Worm (Caenorhabditis elegans) whole organism, L2 larva: ENCODE results near the gene ani-2.
A peak's percentile ranks its signal among the peaks of the same experiment; 100 is the strongest.

Experiments
- C34F6.9 ChIP-seq: fragments of 150-350 bp; optimal IDR thresholded peaks from 2 replicates; lab custom pipeline; 2014; ENCODE audit warnings: missing biosample characterization, missing genetic modification characterization
- F13H6.1 ChIP-seq: sonication (generic microtip); optimal IDR thresholded peaks from 2 replicates; lab custom pipeline; 2016; ENCODE audit warnings: missing genetic modification characterization, missing compliant biosample characterization
- R02D3.7 ChIP-seq: fragments of 150-350 bp; optimal IDR thresholded peaks from 2 replicates; lab custom pipeline; 2014; ENCODE audit warnings: missing biosample characterization, missing genetic modification characterization
- Y55F3AM.14 ChIP-seq: fragments of 200-800 bp; sonication (Bioruptor generic); optimal IDR thresholded peaks from 2 replicates; lab custom pipeline; 2018; ENCODE audit warnings: mild to moderate bottlenecking, missing genetic modification characterization, missing compliant biosample characterization
- ZK546.5 ChIP-seq: sonication (generic microtip); optimal IDR thresholded peaks from 2 replicates; lab custom pipeline; 2017; ENCODE audit warnings: missing biosample characterization, missing genetic modification characterization
- aly-2 ChIP-seq: fragments of 150-350 bp; optimal IDR thresholded peaks from 2 replicates; lab custom pipeline; 2014; ENCODE audit warnings: missing biosample characterization, missing genetic modification characterization
- ceh-16 ChIP-seq: fragments of 150-350 bp; optimal IDR thresholded peaks from 2 replicates; lab custom pipeline; 2014; ENCODE audit warnings: missing biosample characterization, missing genetic modification characterization
- ceh-82 ChIP-seq: fragments of 150-350 bp; optimal IDR thresholded peaks from 2 replicates; lab custom pipeline; 2014; ENCODE audit warnings: missing biosample characterization, missing genetic modification characterization
- crh-2 ChIP-seq: sonication (generic microtip); optimal IDR thresholded peaks from 2 replicates; lab custom pipeline; 2017; ENCODE audit warnings: missing biosample characterization, missing genetic modification characterization
- elt-1 ChIP-seq: fragments of 150-350 bp; optimal IDR thresholded peaks from 2 replicates; lab custom pipeline; 2014; ENCODE audit warnings: missing biosample characterization, missing genetic modification characterization
- fos-1 ChIP-seq: fragments of 150-350 bp; optimal IDR thresholded peaks from 2 replicates; lab custom pipeline; 2014; ENCODE audit warnings: missing biosample characterization, missing genetic modification characterization
- gmeb-1 ChIP-seq: fragments of 150-350 bp; optimal IDR thresholded peaks from 2 replicates; lab custom pipeline; 2014; ENCODE audit warnings: missing biosample characterization, missing genetic modification characterization
- lin-11 ChIP-seq: fragments of 150-350 bp; sonication (generic microtip); optimal IDR thresholded peaks from 2 replicates; lab custom pipeline; 2014; ENCODE audit warnings: missing biosample characterization, missing genetic modification characterization, inconsistent platforms, mixed read lengths
- lin-13 ChIP-seq: fragments of 150-350 bp; optimal IDR thresholded peaks from 2 replicates; lab custom pipeline; 2014; ENCODE audit warnings: missing biosample characterization, missing genetic modification reagents, missing genetic modification characterization
- lin-39 ChIP-seq: fragments of 150-350 bp; optimal IDR thresholded peaks from 2 replicates; lab custom pipeline; 2014; ENCODE audit warnings: missing biosample characterization, missing genetic modification reagents, missing genetic modification characterization
- lsy-2 ChIP-seq, 2 experiments: fragments of 150-350 bp in 1 of 2; sonication (generic microtip) in 1 of 2; optimal IDR thresholded peaks; 2 replicates each; lab custom pipeline; 2014 to 2017; ENCODE audit warnings: missing biosample characterization in 2 of 2, missing genetic modification characterization in 2 of 2
- mab-5 ChIP-seq: fragments of 150-350 bp; optimal IDR thresholded peaks from 2 replicates; lab custom pipeline; 2014; ENCODE audit warnings: missing biosample characterization, missing genetic modification characterization
- mbf-1 ChIP-seq: sonication (generic microtip); optimal IDR thresholded peaks from 2 replicates; lab custom pipeline; 2017; ENCODE audit warnings: missing biosample characterization, missing genetic modification characterization
- mdl-1 ChIP-seq, 2 experiments: fragments of 150-350 bp in 1 of 2; sonication (generic microtip) in 1 of 2; optimal IDR thresholded peaks; 2 replicates each; lab custom pipeline; 2017; ENCODE audit warnings: missing biosample characterization in 2 of 2, missing genetic modification characterization in 2 of 2
- nhr-10 ChIP-seq: sonication (generic microtip); optimal IDR thresholded peaks from 2 replicates; lab custom pipeline; 2017; ENCODE audit warnings: missing biosample characterization, missing genetic modification characterization
- nhr-11 ChIP-seq: fragments of 150-350 bp; optimal IDR thresholded peaks from 2 replicates; lab custom pipeline; 2014; ENCODE audit warnings: missing biosample characterization, missing genetic modification characterization
- nhr-129 ChIP-seq: fragments of 150-350 bp; optimal IDR thresholded peaks from 2 replicates; lab custom pipeline; 2014; ENCODE audit warnings: missing biosample characterization, missing genetic modification characterization
- nhr-237 ChIP-seq: fragments of 150-350 bp; optimal IDR thresholded peaks from 2 replicates; lab custom pipeline; 2014; ENCODE audit warnings: missing biosample characterization, missing genetic modification characterization
- nhr-25 ChIP-seq: fragments of 150-350 bp; sonication (generic microtip); optimal IDR thresholded peaks from 3 replicates; lab custom pipeline; 2014; ENCODE audit warnings: missing biosample characterization, missing genetic modification characterization
- peb-1 ChIP-seq: fragments of 150-350 bp; optimal IDR thresholded peaks from 2 replicates; lab custom pipeline; 2014; ENCODE audit warnings: missing biosample characterization, missing genetic modification characterization
- sma-3 ChIP-seq: sonication (generic microtip); optimal IDR thresholded peaks from 2 replicates; lab custom pipeline; 2016; ENCODE audit warnings: missing genetic modification reagents, missing genetic modification characterization, missing compliant biosample characterization
- sma-9 ChIP-seq, 2 experiments: fragments of 150-350 bp in 1 of 2; sonication (generic microtip) in 1 of 2; optimal IDR thresholded peaks; 2 replicates each; lab custom pipeline; 2014 to 2016; ENCODE audit warnings: missing genetic modification characterization in 2 of 2, mild to moderate bottlenecking in 1 of 2, missing biosample characterization in 1 of 2, missing compliant biosample characterization in 1 of 2, missing genetic modification reagents in 1 of 2, moderate library complexity in 1 of 2
- snpc-4 ChIP-seq: fragments of 150-350 bp; optimal IDR thresholded peaks from 2 replicates; lab custom pipeline; 2014; ENCODE audit warnings: missing biosample characterization, missing genetic modification characterization
- unc-39 ChIP-seq: fragments of 150-350 bp; optimal IDR thresholded peaks from 2 replicates; lab custom pipeline; 2014; ENCODE audit warnings: missing biosample characterization, missing genetic modification characterization
- ztf-1 ChIP-seq: fragments of 200-800 bp; sonication (Bioruptor generic); conservative IDR thresholded peaks from 2 replicates; pipeline ENCODE4 v1.3.6; 2022; ENCODE audit warnings: missing genetic modification characterization, missing compliant biosample characterization
- ztf-4 ChIP-seq: fragments of 150-350 bp; optimal IDR thresholded peaks from 2 replicates; lab custom pipeline; 2014; ENCODE audit warnings: missing biosample characterization, missing genetic modification characterization

The ani-2 gene

DNA sequence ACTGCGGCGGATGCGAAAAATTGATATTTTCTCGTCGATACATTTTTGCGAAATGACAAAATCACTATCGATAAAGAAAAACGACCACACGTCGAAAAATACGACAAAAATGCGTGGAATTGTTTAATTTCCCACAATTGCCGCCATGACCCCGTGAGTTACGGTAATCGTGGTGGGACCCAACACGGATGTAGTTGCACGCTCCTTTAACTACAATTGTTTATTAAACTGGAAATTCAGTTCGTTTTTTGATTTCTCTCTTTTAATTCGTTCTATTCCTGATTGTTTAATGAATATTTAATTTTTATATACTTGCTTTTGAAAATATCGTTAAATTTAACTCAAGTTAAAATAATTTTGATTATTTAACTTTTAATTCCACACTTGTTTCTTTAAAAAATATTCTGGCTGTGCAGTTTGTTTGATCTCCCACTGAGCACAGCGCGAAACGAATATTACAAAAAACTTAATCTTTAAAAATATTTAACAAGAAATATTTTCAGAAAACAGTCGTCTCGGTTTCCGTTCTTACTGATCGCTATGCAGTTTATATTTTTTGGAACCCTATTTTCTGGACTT is at the start of gene ani-2, which contains the start of gene clec-88:
Gene ani-2 (minus strand): TSS at position 131 of the 579 bp plus-strand sequence.
Gene clec-88 (plus strand): TSS at position 486 of the 579 bp plus-strand sequence.
- no peak for TF ChIP-seq R02D3.7 (tag; lab: Kevin White, UChicago)
- no peak for TF ChIP-seq unc-39
- TF ChIP-seq ztf-4, result no peak
- TF ChIP-seq mdl-1 (tag; optimal IDR thresholded peaks at IDR 0.05; lab: Kevin White, UChicago), result no peak

DNA sequence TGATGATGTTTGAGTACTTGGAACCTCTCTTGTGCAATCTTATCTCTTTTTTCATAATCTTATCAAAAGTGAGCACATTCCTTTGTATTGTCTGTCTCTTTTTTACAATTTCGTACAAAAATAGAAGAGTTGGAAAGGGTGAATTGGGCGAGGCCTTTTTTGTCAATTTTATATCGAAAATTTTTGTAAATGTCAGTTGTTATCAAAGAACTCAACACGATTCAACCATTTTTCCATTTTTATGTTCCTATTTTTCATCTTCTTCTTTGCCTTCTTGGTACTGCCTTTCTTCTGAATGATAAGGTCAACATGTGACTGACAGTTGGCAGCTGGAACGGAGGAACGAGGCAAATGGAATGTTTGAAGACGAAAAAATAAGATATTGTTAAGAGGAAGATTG is 48.6 kb upstream of the ani-2 start:
- TF ChIP-seq gmeb-1 (tag; lab: Kevin White, UChicago), result peak; percentile 15
- TF ChIP-seq sma-9 (GFP tag; optimal IDR thresholded peaks at IDR 0.05; lab: Kevin White, UChicago), result peak; percentile 49
- TF ChIP-seq sma-9 (tag; optimal IDR thresholded peaks at IDR 0.05; lab: Kevin White, UChicago), result no peak
- peak; percentile 40 for TF ChIP-seq F13H6.1 (tag; lab: Kevin White, UChicago)
- TF ChIP-seq mab-5 (tag; lab: Kevin White, UChicago), result no peak
- TF ChIP-seq fos-1, result peak; percentile 64
- TF ChIP-seq Y55F3AM.14 (GFP tag; lab: Kevin White, UChicago), result no peak
- no peak for TF ChIP-seq mbf-1
- TF ChIP-seq sma-3, result no peak
- peak; percentile 20 for TF ChIP-seq crh-2

DNA sequence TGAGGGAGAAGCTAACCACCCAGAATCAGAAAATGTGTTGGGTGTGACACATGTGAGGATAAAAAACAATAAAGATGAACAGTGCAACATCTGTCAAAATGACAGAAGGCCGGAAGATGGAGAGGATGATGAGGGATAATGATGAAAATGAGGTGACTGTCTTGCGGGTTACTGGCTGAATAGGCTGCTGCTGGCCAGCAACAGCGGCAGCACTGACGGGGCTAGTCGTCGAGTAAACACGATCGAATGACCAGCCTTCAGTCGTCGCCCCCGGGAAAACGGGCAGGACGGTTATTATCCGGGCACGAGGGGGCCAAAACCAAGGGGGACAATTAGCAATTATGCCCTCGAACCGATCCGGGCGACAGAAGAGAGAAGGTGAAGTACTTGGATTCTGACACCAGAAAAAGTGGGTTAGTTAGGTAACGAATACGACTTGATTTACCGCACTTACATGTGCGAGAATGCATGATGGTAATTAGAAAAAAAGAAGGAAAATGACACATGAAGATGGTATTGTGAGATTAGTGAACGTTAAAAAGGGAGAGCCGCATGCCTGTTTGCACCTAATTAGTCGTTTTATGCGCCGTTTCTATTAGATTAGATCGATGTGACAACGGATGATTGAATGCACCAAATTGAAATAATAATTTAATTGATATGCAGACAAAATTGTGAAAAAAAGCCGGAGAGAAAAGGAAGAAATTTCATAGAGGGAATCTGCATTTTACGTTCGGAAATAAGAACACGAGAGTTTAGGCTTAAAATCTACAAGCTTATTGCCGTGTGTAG is 46.7 kb upstream of the ani-2 start:
- TF ChIP-seq ceh-16 (tag; lab: Kevin White, UChicago) (peak; percentile 26), snpc-4 (tag; lab: Kevin White, UChicago) (no peak)

DNA sequence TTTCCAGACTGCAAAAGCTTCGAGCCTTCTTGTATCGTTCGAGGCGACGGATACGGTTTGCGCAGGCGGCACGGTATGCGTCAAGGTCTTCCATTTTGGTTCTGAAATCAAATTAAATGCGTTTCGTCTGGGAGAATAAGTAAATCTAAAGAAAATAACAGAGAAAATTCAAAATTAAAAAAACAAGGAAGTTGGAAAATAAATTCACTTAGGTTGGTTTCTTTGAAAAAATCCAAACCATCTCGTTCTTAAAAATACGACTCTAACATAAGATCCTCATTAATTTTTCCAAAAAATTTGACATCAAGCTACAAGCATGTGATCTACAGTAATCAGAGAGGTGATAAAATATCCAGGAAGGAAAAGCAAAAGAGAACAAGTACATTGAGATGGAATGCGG is 45.0 kb upstream of the ani-2 start, which contains the start of gene T25D10.4:
Gene T25D10.4 (minus strand): TSS at position 101 of the 400 bp plus-strand sequence.
- TF ChIP-seq F13H6.1 (tag; lab: Kevin White, UChicago), result no peak
- TF ChIP-seq sma-9 (GFP tag; optimal IDR thresholded peaks at IDR 0.05; lab: Kevin White, UChicago), result no peak
- TF ChIP-seq sma-9 (tag; optimal IDR thresholded peaks at IDR 0.05; lab: Kevin White, UChicago), result no peak
- TF ChIP-seq nhr-237 (tag; lab: Kevin White, UChicago), result no peak
- TF ChIP-seq C34F6.9 (tag; lab: Kevin White, UChicago), result no peak
- no peak for TF ChIP-seq lsy-2 (tag; optimal IDR thresholded peaks at IDR 0.05; lab: Kevin White, UChicago)
- TF ChIP-seq lin-13 (GFP tag; lab: Kevin White, UChicago), result no peak

DNA sequence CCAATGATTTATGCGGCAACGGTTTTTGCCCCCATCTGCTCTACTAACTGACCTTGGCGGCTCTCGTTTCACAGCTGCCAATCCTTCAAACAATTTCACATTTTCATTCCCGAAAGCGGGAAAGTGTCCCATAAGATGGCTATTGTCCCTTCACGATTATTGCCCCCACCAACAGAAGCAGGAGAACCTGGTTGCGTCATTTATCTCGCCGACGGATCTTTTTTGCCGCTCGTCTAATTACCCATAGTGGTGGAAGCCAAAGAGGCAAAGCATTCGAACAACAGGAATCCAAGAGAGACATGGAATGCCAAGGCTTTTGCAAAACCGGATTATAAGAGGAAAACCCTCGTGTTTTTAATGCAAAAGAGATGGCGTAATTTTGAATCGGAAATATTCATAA is 43.9 kb upstream of the ani-2 start:
- TF ChIP-seq ZK546.5, result no peak
- no peak for TF ChIP-seq mab-5 (tag; lab: Kevin White, UChicago)
- no peak for TF ChIP-seq C34F6.9 (tag; lab: Kevin White, UChicago)
- no peak for TF ChIP-seq ztf-1 (GFP tag; lab: Robert Waterston, UW)
- no peak for TF ChIP-seq mdl-1 (tag; optimal IDR thresholded peaks at IDR 0.05; lab: Kevin White, UChicago)
- TF ChIP-seq lin-13 (GFP tag; lab: Kevin White, UChicago), result no peak
- TF ChIP-seq nhr-11, result no peak
- no peak for TF ChIP-seq nhr-129 (tag; lab: Kevin White, UChicago)

DNA sequence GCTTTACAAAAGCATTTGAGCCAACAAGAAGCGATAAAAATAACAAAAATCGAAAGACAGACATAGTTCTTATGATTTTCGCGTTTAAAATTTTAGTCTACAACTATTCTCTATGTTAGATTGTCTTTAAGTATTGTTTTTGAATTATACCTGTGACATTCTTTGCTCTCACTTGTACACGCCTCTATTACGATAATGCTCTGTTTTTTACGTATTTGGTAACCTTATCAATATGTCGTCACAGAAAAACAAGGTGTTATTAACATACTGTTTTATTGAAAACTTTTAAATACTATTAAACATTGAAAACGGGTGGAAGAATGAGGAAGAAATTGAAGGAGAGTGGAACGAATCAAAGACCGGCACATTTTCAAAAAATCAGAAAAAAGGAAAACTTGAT is 42.1 kb upstream of the ani-2 start, which contains the start of gene spp-11:
Gene spp-11 (minus strand): TSS at position 101 of the 400 bp plus-strand sequence.
- TF ChIP-seq nhr-11, result no peak
- TF ChIP-seq ztf-1 (GFP tag; lab: Robert Waterston, UW), result no peak
- no peak for TF ChIP-seq ceh-82 (tag; lab: Kevin White, UChicago)
- TF ChIP-seq snpc-4 (tag; lab: Kevin White, UChicago), result no peak
- TF ChIP-seq, all 48 proteins: peak for 0

DNA sequence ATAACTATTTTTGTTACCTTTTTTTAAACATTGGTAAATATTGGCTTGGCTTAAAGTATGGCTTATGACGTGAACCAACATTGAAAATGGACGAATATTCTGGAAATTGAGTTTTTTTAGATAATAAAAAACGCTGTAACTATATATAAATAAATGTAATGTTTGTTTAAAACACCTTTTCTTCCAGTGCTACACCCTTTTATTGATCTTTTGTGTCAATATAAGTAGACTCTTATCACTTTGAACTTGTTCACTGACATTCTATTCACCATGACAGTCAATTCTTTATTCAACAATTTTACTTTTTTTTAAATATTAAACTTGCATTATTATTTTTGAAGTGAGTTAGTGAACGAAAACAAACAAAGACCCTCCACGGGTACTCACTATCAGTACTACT is 38.1 kb upstream of the ani-2 start, which contains the start of gene T25D10.1:
Gene T25D10.1 (plus strand): TSS at position 169 of the 400 bp plus-strand sequence.
- TF ChIP-seq snpc-4 (tag; lab: Kevin White, UChicago) (no peak), lin-39 (tag; lab: Kevin White, UChicago) (no peak), nhr-237 (tag; lab: Kevin White, UChicago) (no peak), nhr-25 (tag; lab: Kevin White, UChicago) (no peak), F13H6.1 (tag; lab: Kevin White, UChicago) (no peak), elt-1 (tag; lab: Kevin White, UChicago) (no peak), nhr-10 (tag; lab: Kevin White, UChicago) (no peak), peb-1 (no peak), aly-2 (tag; lab: Kevin White, UChicago) (no peak), lsy-2 (tag; optimal IDR thresholded peaks at IDR 0.05; lab: Kevin White, UChicago) (no peak), lin-11 (tag; lab: Kevin White, UChicago) (no peak), nhr-11 (no peak), mab-5 (tag; lab: Kevin White, UChicago) (no peak), mdl-1 (tag; optimal IDR thresholded peaks at IDR 0.05; lab: Kevin White, UChicago) (no peak)
